Fruit fly (Drosophila melanogaster) whole organism, embryonic: ENCODE data around the gene CG14400.

Experiments
- ATbp ChIP-seq: fragments of 200-800 bp; sonication (Bioruptor generic); optimal IDR thresholded peaks from 2 replicates; lab custom pipeline; 2017; ENCODE audit warnings: missing biosample characterization, mild to moderate bottlenecking, missing genetic modification characterization, missing genetic modification reagents
- Aef1 ChIP-seq: fragments of 200-800 bp; sonication (Bioruptor generic); IDR thresholded peaks from 3 replicates; pipeline ENCODE4 v1.3.6; 2022; ENCODE audit warnings: missing biosample characterization, missing genetic modification characterization
- Antp ChIP-seq: fragments of 200-800 bp; sonication (Bioruptor generic); optimal IDR thresholded peaks from 3 replicates; lab custom pipeline; 2016; ENCODE audit warnings: missing biosample characterization, missing genetic modification characterization
- CG10366 ChIP-seq: fragments of 200-800 bp; sonication (Bioruptor generic); IDR thresholded peaks from 2 replicates; pipeline ENCODE4 v1.3.6; 2022; ENCODE audit warnings: missing biosample characterization, missing genetic modification characterization
- CG10543 ChIP-seq: fragments of 200-800 bp; sonication (Bioruptor generic); optimal IDR thresholded peaks from 3 replicates; lab custom pipeline; 2017; ENCODE audit warnings: missing biosample characterization, mild to moderate bottlenecking, missing genetic modification characterization, moderate library complexity
- CG14965 ChIP-seq: fragments of 200-800 bp; sonication (Bioruptor generic); optimal IDR thresholded peaks from 2 replicates; lab custom pipeline; 2016; ENCODE audit warnings: missing biosample characterization, missing genetic modification characterization, borderline replicate concordance
- CG1792 ChIP-seq: fragments of 200-800 bp; sonication (Bioruptor generic); optimal IDR thresholded peaks from 2 replicates; lab custom pipeline; 2016; ENCODE audit warnings: missing biosample characterization, missing genetic modification characterization
- CG2120 ChIP-seq: fragments of 200-800 bp; sonication (Bioruptor generic); optimal IDR thresholded peaks from 3 replicates; lab custom pipeline; 2016; ENCODE audit warnings: missing biosample characterization, missing genetic modification characterization
- CG3407 ChIP-seq: fragments of 200-800 bp; sonication (Bioruptor generic); optimal IDR thresholded peaks from 2 replicates; lab custom pipeline; 2018; ENCODE audit warnings: missing biosample characterization, mild to moderate bottlenecking, missing genetic modification characterization
- CG4282 ChIP-seq: fragments of 200-800 bp; sonication (Bioruptor generic); optimal IDR thresholded peaks from 2 replicates; lab custom pipeline; 2016; ENCODE audit warnings: missing biosample characterization, missing genetic modification characterization
- CG4820 ChIP-seq: fragments of 200-800 bp; sonication (Bioruptor generic); optimal IDR thresholded peaks from 3 replicates; lab custom pipeline; 2016; ENCODE audit warnings: missing biosample characterization, missing genetic modification characterization
- CG5180 ChIP-seq: fragments of 200-800 bp; sonication (Bioruptor generic); optimal IDR thresholded peaks from 3 replicates; lab custom pipeline; 2017; ENCODE audit warnings: missing biosample characterization, missing genetic modification characterization, mild to moderate bottlenecking, moderate library complexity, missing genetic modification reagents
- CG7357 ChIP-seq: fragments of 200-800 bp; sonication (Bioruptor generic); IDR thresholded peaks from 3 replicates; pipeline ENCODE4 v1.3.6; 2022; ENCODE audit warnings: missing biosample characterization, missing genetic modification characterization
- CG8290 ChIP-seq, 3 experiments: fragments of 200-800 bp; sonication (Bioruptor generic); optimal IDR thresholded peaks; 2 replicates each; lab custom pipeline; 2016 to 2019; ENCODE audit warnings: missing biosample characterization in 3 of 3, missing genetic modification characterization in 3 of 3, mild to moderate bottlenecking in 2 of 3, moderate library complexity in 1 of 3
- CG8388 ChIP-seq: fragments of 200-800 bp; sonication (Bioruptor generic); optimal IDR thresholded peaks from 2 replicates; lab custom pipeline; 2019; ENCODE audit warnings: missing biosample characterization, mild to moderate bottlenecking, missing genetic modification characterization, moderate library complexity
- CG9727 ChIP-seq: fragments of 200-800 bp; sonication (Bioruptor generic); optimal IDR thresholded peaks from 3 replicates; lab custom pipeline; 2017; ENCODE audit warnings: missing biosample characterization, mild to moderate bottlenecking, missing genetic modification characterization
- CoRest ChIP-seq: fragments of 200-800 bp; sonication (Bioruptor generic); optimal IDR thresholded peaks from 3 replicates; lab custom pipeline; 2018; ENCODE audit warnings: missing biosample characterization, mild to moderate bottlenecking, missing genetic modification characterization, moderate library complexity
- Dad ChIP-seq: fragments of 200-800 bp; sonication (Bioruptor generic); optimal IDR thresholded peaks from 3 replicates; lab custom pipeline; 2016; ENCODE audit warnings: missing biosample characterization, missing genetic modification characterization
- Drgx ChIP-seq: fragments of 200-800 bp; sonication (Bioruptor generic); IDR thresholded peaks from 2 replicates; pipeline ENCODE4 v1.3.6; 2022; ENCODE audit warnings: missing biosample characterization, missing genetic modification characterization
- E2f1 ChIP-seq: fragments of 200-800 bp; sonication (Bioruptor generic); IDR thresholded peaks from 2 replicates; pipeline ENCODE4 v1.3.6; 2022; ENCODE audit warnings: missing biosample characterization, missing genetic modification characterization
- E2f2 ChIP-seq: fragments of 200-800 bp; sonication (Bioruptor generic); IDR thresholded peaks from 2 replicates; pipeline ENCODE4 v1.3.6; 2022; ENCODE audit warnings: missing biosample characterization, missing genetic modification characterization
- Ets65A ChIP-seq: fragments of 200-800 bp; sonication (Bioruptor generic); peaks from one replicate; lab custom pipeline; 2016; ENCODE audit warnings: missing biosample characterization, missing genetic modification characterization
- H2.0 ChIP-seq: fragments of 200-800 bp; sonication (Bioruptor generic); IDR thresholded peaks from 2 replicates; pipeline ENCODE4 v1.3.6; 2022; ENCODE audit warnings: missing biosample characterization, missing genetic modification characterization
- HHEX ChIP-seq: fragments of 200-800 bp; sonication (Bioruptor generic); optimal IDR thresholded peaks from 3 replicates; lab custom pipeline; 2017; ENCODE audit warnings: missing biosample characterization, mild to moderate bottlenecking, missing genetic modification characterization, missing genetic modification reagents
- Myb ChIP-seq: fragments of 200-800 bp; sonication (Bioruptor generic); optimal IDR thresholded peaks from 2 replicates; lab custom pipeline; 2016; ENCODE audit warnings: missing biosample characterization, missing genetic modification characterization
- NFAT ChIP-seq: fragments of 200-800 bp; sonication (Bioruptor generic); IDR thresholded peaks from 2 replicates; pipeline ENCODE4 v1.3.6; 2022; ENCODE audit warnings: missing biosample characterization, missing genetic modification characterization
- Taf1 ChIP-seq: fragments of 200-800 bp; sonication (Bioruptor generic); IDR thresholded peaks from 2 replicates; pipeline ENCODE4 v1.3.6; 2022; ENCODE audit warnings: missing biosample characterization, missing genetic modification characterization
- ase ChIP-seq: fragments of 200-800 bp; sonication (Bioruptor generic); IDR thresholded peaks from 3 replicates; pipeline ENCODE4 v1.3.6; 2022; ENCODE audit warnings: missing biosample characterization, missing genetic modification characterization
- btn ChIP-seq: fragments of 200-800 bp; sonication (Bioruptor generic); optimal IDR thresholded peaks from 2 replicates; lab custom pipeline; 2016; ENCODE audit warnings: missing biosample characterization, missing genetic modification characterization
- cad ChIP-seq: fragments of >200 bp; optimal IDR thresholded peaks from 2 replicates; lab custom pipeline; 2017; ENCODE audit warnings: missing biosample characterization, missing genetic modification characterization
- dpn ChIP-seq, 2 experiments: fragments of 200-800 bp; sonication (Bioruptor generic); optimal IDR thresholded peaks; 3 replicates each; lab custom pipeline; 2016; ENCODE audit warnings: missing biosample characterization in 2 of 2, missing genetic modification characterization in 2 of 2
- ems ChIP-seq: fragments of 200-800 bp; sonication (Bioruptor generic); optimal IDR thresholded peaks from 3 replicates; lab custom pipeline; 2016; ENCODE audit warnings: missing biosample characterization, missing genetic modification characterization
- eve ChIP-seq, 2 experiments: fragments of >200 bp; optimal IDR thresholded peaks; 2 replicates each; lab custom pipeline; 2017; ENCODE audit warnings: missing biosample characterization in 2 of 2, missing genetic modification characterization in 2 of 2
- gem ChIP-seq: fragments of 200-800 bp; sonication (Bioruptor generic); optimal IDR thresholded peaks from 2 replicates; lab custom pipeline; 2019; ENCODE audit warnings: missing biosample characterization, mild to moderate bottlenecking, missing genetic modification characterization, moderate library complexity
- hkb ChIP-seq, 2 experiments: fragments of 200-800 bp in 1 of 2; fragments of >200 bp in 1 of 2; sonication (Bioruptor generic) in 1 of 2; IDR thresholded peaks in 1 of 2; optimal IDR thresholded peaks in 1 of 2; 2 replicates each; pipeline versions ENCODE4 v1.3.6 to Lab custom; 2017 to 2022; ENCODE audit warnings: missing biosample characterization in 1 of 2, missing genetic modification characterization in 1 of 2
- jumu ChIP-seq: fragments of 200-800 bp; sonication (Bioruptor generic); optimal IDR thresholded peaks from 3 replicates; lab custom pipeline; 2016; ENCODE audit warnings: missing biosample characterization, missing genetic modification characterization
- klu ChIP-seq: fragments of 200-800 bp; sonication (Bioruptor generic); IDR thresholded peaks from 2 replicates; pipeline ENCODE4 v1.3.6; 2022; ENCODE audit warnings: missing biosample characterization, missing genetic modification characterization
- kni ChIP-seq: fragments of 200-800 bp; sonication (Bioruptor generic); optimal IDR thresholded peaks from 3 replicates; lab custom pipeline; 2017; ENCODE audit warnings: mild to moderate bottlenecking, missing biosample characterization, missing genetic modification reagents, missing genetic modification characterization
- nau ChIP-seq: fragments of 200-800 bp; sonication (Bioruptor generic); optimal IDR thresholded peaks from 3 replicates; lab custom pipeline; 2017; ENCODE audit warnings: missing biosample characterization, mild to moderate bottlenecking, missing genetic modification characterization, missing genetic modification reagents
- oc ChIP-seq: fragments of 200-800 bp; sonication (Bioruptor generic); optimal IDR thresholded peaks from 2 replicates; lab custom pipeline; 2018; ENCODE audit warnings: missing biosample characterization, mild to moderate bottlenecking, missing genetic modification characterization, moderate library complexity
- odd ChIP-seq: fragments of 200-800 bp; sonication (Bioruptor generic); optimal IDR thresholded peaks from 2 replicates; lab custom pipeline; 2017; ENCODE audit warnings: missing biosample characterization, mild to moderate bottlenecking, missing genetic modification characterization
- pnt ChIP-seq: fragments of 200-800 bp; sonication (Bioruptor generic); optimal IDR thresholded peaks from 3 replicates; lab custom pipeline; 2016; ENCODE audit warnings: missing biosample characterization, missing genetic modification characterization
- prd ChIP-seq, 3 experiments: fragments of >200 bp in 2 of 3; fragments of 200-800 bp in 1 of 3; sonication (Bioruptor generic) in 1 of 3; optimal IDR thresholded peaks in 2 of 3; IDR thresholded peaks in 1 of 3; 2 replicates in 2 of 3; 3 replicates in 1 of 3; pipeline versions ENCODE4 v1.3.6 to Lab custom; 2017 to 2022; ENCODE audit warnings: missing biosample characterization in 1 of 3, missing genetic modification characterization in 1 of 3
- scrt ChIP-seq: fragments of 200-800 bp; sonication (Bioruptor generic); optimal IDR thresholded peaks from 2 replicates; lab custom pipeline; 2018; ENCODE audit warnings: missing biosample characterization, mild to moderate bottlenecking, missing genetic modification characterization, moderate library complexity
- tin ChIP-seq: fragments of 200-800 bp; sonication (Bioruptor generic); optimal IDR thresholded peaks from 3 replicates; lab custom pipeline; 2016; ENCODE audit warnings: missing biosample characterization, missing genetic modification characterization
- tup ChIP-seq: fragments of 200-800 bp; sonication (Bioruptor generic); optimal IDR thresholded peaks from 2 replicates; lab custom pipeline; 2016; ENCODE audit warnings: missing biosample characterization, mild to moderate bottlenecking, missing genetic modification characterization, moderate library complexity
- vvl ChIP-seq: fragments of 200-800 bp; sonication (Bioruptor generic); IDR thresholded peaks from 2 replicates; pipeline ENCODE4 v1.3.6; 2022; ENCODE audit warnings: missing biosample characterization, missing genetic modification characterization

CG14400 gene

DNA sequence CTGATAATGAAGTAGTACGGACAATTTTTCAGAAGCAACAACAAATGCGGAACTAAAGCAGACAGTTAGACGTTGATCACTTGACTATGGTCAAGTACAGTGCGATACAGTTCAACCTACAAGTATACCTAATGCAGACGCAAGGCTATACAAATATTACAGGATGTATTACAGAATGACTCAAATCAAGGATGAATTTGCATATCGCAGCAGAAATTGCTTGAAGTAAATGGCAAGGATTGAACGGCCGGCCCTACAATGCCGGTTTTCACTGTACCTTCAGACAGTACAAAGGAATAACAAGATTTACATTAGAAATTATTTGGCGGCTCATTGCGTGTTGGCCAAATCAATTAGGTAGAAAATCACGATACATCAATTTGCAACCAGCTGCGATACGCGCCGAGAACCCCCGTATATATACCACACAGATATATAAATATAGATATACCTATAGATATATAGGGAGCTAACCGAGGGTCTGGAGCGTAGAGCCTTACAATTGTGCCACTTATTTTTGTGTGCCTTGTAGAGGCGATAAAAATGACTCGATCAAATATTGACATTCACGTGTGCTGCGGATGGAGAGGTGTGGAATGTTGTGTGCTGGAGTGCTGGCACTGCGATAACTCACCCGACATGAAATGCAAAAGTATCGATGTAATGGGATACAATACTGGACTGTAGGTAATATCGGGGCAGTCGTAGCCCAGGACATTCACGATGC lies 23.8 kb upstream of the CG14400 start (continued):
- TF ChIP-seq CG4282 (GFP tag; lab: Kevin White, UChicago) (no peak), Antp (GFP tag; lab: Kevin White, UChicago) (peak; percentile 67), Dad (peak; percentile 17), Myb (GFP tag; lab: Kevin White, UChicago) (peak; percentile 44), ase (GFP tag; lab: Robert Waterston, UW) (0 out of 3 replicates have a peak, but pooled peaks have one; percentile 34), ems (peak; percentile 37), CG2120 (peak; percentile 87), scrt (GFP tag; lab: Kevin White, UChicago) (peak; percentile 21), CG3407 (GFP tag; lab: Kevin White, UChicago) (peak; percentile 27), gem (tag; lab: Kevin White, UChicago) (peak; percentile 67), Taf1 (peak; percentile 76), Drgx (0 out of 2 replicates have a peak, but pooled peaks have one; percentile 6), dpn (GFP tag; optimal IDR thresholded peaks at IDR 0.05; lab: Kevin White, UChicago) (peak; percentile 50 to 59), klu (GFP tag; lab: Robert Waterston, UW) (0 out of 2 replicates have a peak, but pooled peaks have one; percentile 49), CG7357 (GFP tag; lab: Robert Waterston, UW) (peak; percentile 60; the same call in 2 of the 3 replicates), btn (GFP tag; lab: Kevin White, UChicago) (no peak), vvl (GFP tag; lab: Robert Waterston, UW) (peak; percentile 66), Ets65A (GFP tag; lab: Kevin White, UChicago) (peak; percentile 95), prd (optimal IDR thresholded peaks at IDR 0.05; lab: Kevin White, UChicago) (no peak), prd (GFP tag; IDR thresholded peaks at IDR 0.05; lab: Robert Waterston, UW) (peak; percentile 74), Aef1 (GFP tag; lab: Robert Waterston, UW) (peak; percentile 54; the same call in 2 of the 3 replicates), ATbp (GFP tag; lab: Kevin White, UChicago) (peak; percentile 45), cad (GFP tag; lab: Kevin White, UChicago) (no peak), E2f2 (GFP tag; lab: Robert Waterston, UW) (0 out of 2 replicates have a peak, but pooled peaks have one; percentile 29), CG8388 (GFP tag; lab: Kevin White, UChicago) (peak; percentile 18), CG8290 (GFP tag; optimal IDR thresholded peaks at IDR 0.05; lab: Kevin White, UChicago) (no peak), CG8290 (tag; optimal IDR thresholded peaks at IDR 0.05; lab: Kevin White, UChicago) (peak in 1 of 2 experiments; percentile 90), nau (GFP tag; lab: Kevin White, UChicago) (no peak), odd (GFP tag; lab: Kevin White, UChicago) (peak; percentile 12), hkb (optimal IDR thresholded peaks at IDR 0.05; lab: Kevin White, UChicago) (no peak), hkb (GFP tag; IDR thresholded peaks at IDR 0.05; lab: Robert Waterston, UW) (peak; percentile 37; the same call in 1 of the 2 replicates), jumu (GFP tag; lab: Kevin White, UChicago) (peak; percentile 55), CG4820 (peak; percentile 26), CG9727 (peak; percentile 45), CG1792 (GFP tag; lab: Kevin White, UChicago) (no peak), CG5180 (peak; percentile 19), tin (peak; percentile 41), HHEX (GFP tag; lab: Kevin White, UChicago) (peak; percentile 63), H2.0 (GFP tag; lab: Robert Waterston, UW) (no peak), pnt (GFP tag; lab: Kevin White, UChicago) (peak; percentile 15), E2f1 (peak; percentile 53; the same call in 1 of the 2 replicates), CG14965 (GFP tag; lab: Kevin White, UChicago) (no peak), tup (peak; percentile 3), oc (no peak), eve (GFP tag; optimal IDR thresholded peaks at IDR 0.05; lab: Kevin White, UChicago) (peak in 1 of 2 experiments; percentile 53), NFAT (peak; percentile 45; the same call in 1 of the 2 replicates), CG10543 (GFP tag; lab: Kevin White, UChicago) (peak; percentile 4), CG10366 (GFP tag; lab: Robert Waterston, UW) (peak; percentile 55), kni (GFP tag; lab: Kevin White, UChicago) (peak; percentile 35), CoRest (peak; percentile 30)
